Worm (Caenorhabditis elegans): ENCODE measurements around the gene ZK596.3.

The ZK596.3 gene

ce11 chrIV:10894255-10894654 lies 9.9 kb downstream of the ZK596.3 start, which contains the start of gene srlf-14:
srlf-14 (minus strand) TSS chrIV:10894355.
- no peak for TF ChIP-seq mab-5 (tag; optimal IDR thresholded peaks at IDR 0.05)
- no peak for TF ChIP-seq elt-3 (tag; optimal IDR thresholded peaks at IDR 0.05)
- no peak for TF ChIP-seq lsy-2 (tag; optimal IDR thresholded peaks at IDR 0.05)
- TF ChIP-seq ces-1 (GFP tag; optimal IDR thresholded peaks at IDR 0.05), result no peak
- no peak for TF ChIP-seq unc-39 (tag; optimal IDR thresholded peaks at IDR 0.05)
- no peak for TF ChIP-seq sptf-1 (tag; optimal IDR thresholded peaks at IDR 0.05)
- no peak for TF ChIP-seq nhr-2 (tag; optimal IDR thresholded peaks at IDR 0.05)
- TF ChIP-seq zip-8 (tag; optimal IDR thresholded peaks at IDR 0.05), result no peak
- no peak for TF ChIP-seq pha-4 (tag; optimal IDR thresholded peaks at IDR 0.05)
- no peak for TF ChIP-seq flh-1 (GFP tag; optimal IDR thresholded peaks at IDR 0.05)
- no peak for TF ChIP-seq tbx-8 (GFP tag; optimal IDR thresholded peaks at IDR 0.05)
- no peak for TF ChIP-seq snpc-4 (tag; optimal IDR thresholded peaks at IDR 0.05)
- no peak for TF ChIP-seq ztf-11 (tag; optimal IDR thresholded peaks at IDR 0.05)
- TF ChIP-seq ceh-43 (GFP tag; optimal IDR thresholded peaks at IDR 0.05), result no peak
- no peak for TF ChIP-seq nhr-28 (tag; optimal IDR thresholded peaks at IDR 0.05)
- no peak for TF ChIP-seq nhr-76 (tag; optimal IDR thresholded peaks at IDR 0.05)
- no peak for TF ChIP-seq lin-32 (GFP tag; optimal IDR thresholded peaks at IDR 0.05)
- TF ChIP-seq elt-1 (tag; optimal IDR thresholded peaks at IDR 0.05; ENCODE audit: borderline replicate concordance, insufficient read depth), result no peak
- no peak for TF ChIP-seq unc-62 (GFP tag; optimal IDR thresholded peaks at IDR 0.05)

ce11 chrIV:10891993-10892392 lies 12.2 kb downstream of the ZK596.3 start, which contains the start of gene srlf-12:
srlf-12 (minus strand) TSS chrIV:10892093.
- no peak for TF ChIP-seq tbx-8 (GFP tag; optimal IDR thresholded peaks at IDR 0.05)
- no peak for TF ChIP-seq nhr-12 (tag; optimal IDR thresholded peaks at IDR 0.05)
- no peak for TF ChIP-seq M03D4.4 (tag; optimal IDR thresholded peaks at IDR 0.05)
- no peak for TF ChIP-seq drap-1 (GFP tag; optimal IDR thresholded peaks at IDR 0.05)
- no peak for TF ChIP-seq nhr-28 (tag; optimal IDR thresholded peaks at IDR 0.05)
- no peak for TF ChIP-seq mep-1 (tag; optimal IDR thresholded peaks at IDR 0.05)
- no peak for TF ChIP-seq elt-3 (tag; optimal IDR thresholded peaks at IDR 0.05)
- TF ChIP-seq zip-8 (tag; optimal IDR thresholded peaks at IDR 0.05), result no peak
- TF ChIP-seq nhr-237 (tag; optimal IDR thresholded peaks at IDR 0.05), result no peak
- no peak for TF ChIP-seq bed-3 (GFP tag; optimal IDR thresholded peaks at IDR 0.05)
- TF ChIP-seq snpc-4 (tag; optimal IDR thresholded peaks at IDR 0.05), result no peak
- TF ChIP-seq elt-1 (tag; optimal IDR thresholded peaks at IDR 0.05; ENCODE audit: borderline replicate concordance, insufficient read depth), result no peak
- TF ChIP-seq nhr-2 (tag; optimal IDR thresholded peaks at IDR 0.05), result no peak

- TF ChIP-seq snpc-4 (tag; optimal IDR thresholded peaks at IDR 0.05) (no peak), nhr-237 (tag; optimal IDR thresholded peaks at IDR 0.05) (no peak), cnd-1 (tag; optimal IDR thresholded peaks at IDR 0.05) (no peak), ceh-43 (GFP tag; optimal IDR thresholded peaks at IDR 0.05) (no peak), elt-3 (tag; optimal IDR thresholded peaks at IDR 0.05) (no peak), unc-62 (GFP tag; optimal IDR thresholded peaks at IDR 0.05) (no peak), unc-39 (tag; optimal IDR thresholded peaks at IDR 0.05) (no peak), pha-4 (tag; optimal IDR thresholded peaks at IDR 0.05) (no peak), ham-2 (GFP tag; optimal IDR thresholded peaks at IDR 0.05) (no peak), unc-120 (tag; optimal IDR thresholded peaks at IDR 0.05; ENCODE audit: poor library complexity, severe bottlenecking) (no peak), flh-1 (GFP tag; optimal IDR thresholded peaks at IDR 0.05) (no peak)
Observed at ce11 chrIV:10889820-10890462, 14.2 kb downstream of the ZK596.3 start, which contains the start of gene F13E9.15. F13E9.15 (minus strand) TSS chrIV:10889870.

- TF ChIP-seq nhr-2 (tag; optimal IDR thresholded peaks at IDR 0.05) (no peak), unc-39 (tag; optimal IDR thresholded peaks at IDR 0.05) (no peak), nhr-237 (tag; optimal IDR thresholded peaks at IDR 0.05) (no peak), hlh-1 (tag; optimal IDR thresholded peaks at IDR 0.05) (no peak), unc-120 (tag; optimal IDR thresholded peaks at IDR 0.05; ENCODE audit: poor library complexity, severe bottlenecking) (no peak), elt-3 (tag; optimal IDR thresholded peaks at IDR 0.05) (no peak), elt-1 (tag; optimal IDR thresholded peaks at IDR 0.05; ENCODE audit: borderline replicate concordance, insufficient read depth) (no peak), mab-5 (tag; optimal IDR thresholded peaks at IDR 0.05) (no peak), lsy-2 (tag; optimal IDR thresholded peaks at IDR 0.05) (no peak), tbx-8 (GFP tag; optimal IDR thresholded peaks at IDR 0.05) (no peak), ces-1 (GFP tag; optimal IDR thresholded peaks at IDR 0.05) (no peak), flh-1 (GFP tag; optimal IDR thresholded peaks at IDR 0.05) (no peak), ham-2 (GFP tag; optimal IDR thresholded peaks at IDR 0.05) (no peak), cnd-1 (tag; optimal IDR thresholded peaks at IDR 0.05) (no peak), unc-62 (GFP tag; optimal IDR thresholded peaks at IDR 0.05) (no peak), ztf-11 (tag; optimal IDR thresholded peaks at IDR 0.05) (no peak), mls-2 (tag; optimal IDR thresholded peaks at IDR 0.05) (no peak), nhr-28 (tag; optimal IDR thresholded peaks at IDR 0.05) (no peak), snpc-4 (tag; optimal IDR thresholded peaks at IDR 0.05) (no peak)
Observed at ce11 chrIV:10887285-10887684, 16.9 kb downstream of the ZK596.3 start, which contains the start of gene F13E9.16. F13E9.16 (minus strand) TSS chrIV:10887385.
